Worm (Caenorhabditis elegans) whole organism, L3 larva: Measurements from ENCODE around the gene C25G4.17.

Experiments
- ceh-9 ChIP-seq: sonication (generic microtip); optimal IDR thresholded peaks from 2 replicates; lab custom pipeline; 2018; ENCODE audit warnings: missing biosample characterization, missing genetic modification characterization
- elt-2 ChIP-seq: sonication (generic microtip); optimal IDR thresholded peaks from 2 replicates; lab custom pipeline; 2016; ENCODE audit warnings: missing genetic modification reagents, mild to moderate bottlenecking, missing genetic modification characterization, missing compliant biosample characterization
- elt-3 ChIP-seq, 3 experiments: fragments of 150-350 bp in 1 of 3; sonication (generic microtip) in 2 of 3; optimal IDR thresholded peaks; 2 replicates in 2 of 3; 4 replicates in 1 of 3; lab custom pipeline; 2014 to 2017; ENCODE audit warnings: missing biosample characterization in 3 of 3, missing genetic modification characterization in 3 of 3
- nhr-11 ChIP-seq: fragments of 150-350 bp; optimal IDR thresholded peaks from 2 replicates; lab custom pipeline; 2014; ENCODE audit warnings: missing biosample characterization, missing genetic modification characterization
- nhr-23 ChIP-seq: fragments of 150-350 bp; optimal IDR thresholded peaks from 2 replicates; lab custom pipeline; 2014; ENCODE audit warnings: missing biosample characterization, missing genetic modification reagents, missing genetic modification characterization
- nhr-43 ChIP-seq: sonication (generic microtip); optimal IDR thresholded peaks from 2 replicates; lab custom pipeline; 2016; ENCODE audit warnings: mild to moderate bottlenecking, missing genetic modification characterization, missing compliant biosample characterization; ENCODE audit not compliant: poor library complexity, severe bottlenecking
- nhr-76 ChIP-seq: fragments of 150-350 bp; sonication (generic microtip); optimal IDR thresholded peaks from 5 replicates; lab custom pipeline; 2014; ENCODE audit warnings: missing biosample characterization, missing genetic modification characterization
- pqm-1 ChIP-seq: fragments of 150-350 bp; optimal IDR thresholded peaks from 2 replicates; lab custom pipeline; 2017; ENCODE audit warnings: missing biosample characterization, missing genetic modification characterization, inconsistent platforms
- skn-1 ChIP-seq: fragments of 150-350 bp; optimal IDR thresholded peaks from 2 replicates; lab custom pipeline; 2014; ENCODE audit warnings: missing biosample characterization, missing genetic modification characterization
- snpc-4 ChIP-seq: fragments of 150-350 bp; optimal IDR thresholded peaks from 2 replicates; lab custom pipeline; 2014; ENCODE audit warnings: missing biosample characterization, missing genetic modification characterization
- ztf-4 ChIP-seq: fragments of 150-350 bp; optimal IDR thresholded peaks from 2 replicates; lab custom pipeline; 2014; ENCODE audit warnings: missing biosample characterization, missing genetic modification characterization

- TF ChIP-seq snpc-4 (tag; lab: Kevin White, UChicago) (no peak), nhr-23 (tag; lab: Kevin White, UChicago) (no peak), nhr-43 (tag; lab: Kevin White, UChicago) (peak; percentile 73), ceh-9 (tag; lab: Kevin White, UChicago) (peak; percentile 42), skn-1 (tag; lab: Kevin White, UChicago) (no peak), elt-3 (tag; optimal IDR thresholded peaks at IDR 0.05; lab: Kevin White, UChicago) (no peak), nhr-76 (no peak), pqm-1 (tag; lab: Kevin White, UChicago) (peak; percentile 9), ztf-4 (tag; lab: Kevin White, UChicago) (no peak), elt-2 (tag; lab: Kevin White, UChicago) (peak; percentile 49), nhr-11 (tag; lab: Kevin White, UChicago) (peak; percentile 40)
Observed at ce11 chrIV:12417536-12418195, 24.1 kb upstream of the C25G4.17 start, which contains the start of gene F08G5.3.
